Worm (Caenorhabditis elegans): ENCODE results near the gene nhr-91.

- TF ChIP-seq aha-1 (tag) (no peak), zip-11 (GFP tag; IDR thresholded peaks at IDR 0.05) (no peak), dpl-1 (GFP tag; optimal IDR thresholded peaks at IDR 0.05) (no peak), aly-2 (tag; optimal IDR thresholded peaks at IDR 0.05) (no peak), R02D3.7 (tag; optimal IDR thresholded peaks at IDR 0.05) (no peak)
These were observed 21.5 kb downstream of the nhr-91 start, which contains the start of gene Y15E3A.4 for ce11 chrX:15330664-15331063.

Measured in whole organism, L4 larva.